Fruit fly (Drosophila melanogaster): Measurements from ENCODE around the gene CG4115.

- no peak for TF ChIP-seq CTCF (optimal IDR thresholded peaks at IDR 0.05)
- no peak for TF ChIP-seq CG8478 (optimal IDR thresholded peaks at IDR 0.05)
These were observed 24.5 kb downstream of the CG4115 start for dm6 chr3R:12384274-12384673.

Measured in S2 (cell line).